Worm (Caenorhabditis elegans): ENCODE measurements around the gene C49F8.1.

DNA sequence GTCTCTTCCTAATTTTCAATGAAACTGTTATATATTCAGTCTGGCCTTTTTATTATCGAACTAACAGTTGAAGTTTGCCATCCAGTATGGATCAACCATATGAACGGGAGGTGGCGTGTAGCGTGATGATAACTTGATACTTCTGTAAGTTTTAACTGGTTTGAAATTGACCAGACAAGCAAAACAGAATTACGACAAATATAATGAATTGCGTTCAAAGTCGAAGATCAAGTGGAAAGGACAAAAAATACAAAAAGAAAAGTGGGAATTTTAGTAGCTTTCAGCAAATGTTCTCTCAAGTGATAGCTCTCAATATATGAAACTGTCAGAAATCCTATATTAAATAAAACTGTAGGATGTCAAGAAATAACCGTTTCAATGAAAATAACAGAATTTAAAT, 12.1 kb upstream of the C49F8.1 start, which contains the start of the genes C49F8.14 and gem-1:
- TF ChIP-seq zag-1 (tag; optimal IDR thresholded peaks at IDR 0.05), result no peak
- no peak for TF ChIP-seq nhr-10 (tag; optimal IDR thresholded peaks at IDR 0.05)
- no peak for TF ChIP-seq sma-3 (GFP tag; optimal IDR thresholded peaks at IDR 0.05)
- TF ChIP-seq ceh-82 (tag; optimal IDR thresholded peaks at IDR 0.05), result no peak
- TF ChIP-seq elt-3 (tag; optimal IDR thresholded peaks at IDR 0.05), result no peak
- TF ChIP-seq snpc-4 (tag; optimal IDR thresholded peaks at IDR 0.05), result no peak
- no peak for TF ChIP-seq nhr-21 (tag; optimal IDR thresholded peaks at IDR 0.05)
- no peak for TF ChIP-seq ZK546.5 (tag; optimal IDR thresholded peaks at IDR 0.05)
- TF ChIP-seq ztf-11 (tag; optimal IDR thresholded peaks at IDR 0.05), result no peak
- TF ChIP-seq F13H6.1 (tag; optimal IDR thresholded peaks at IDR 0.05), result no peak
- TF ChIP-seq unc-39 (tag; optimal IDR thresholded peaks at IDR 0.05), result no peak
- no peak for TF ChIP-seq nhr-6 (tag; optimal IDR thresholded peaks at IDR 0.05)
